Worm (Caenorhabditis elegans) whole organism, L1 larva: ENCODE results near the gene hpo-10.

Experiments
- C04F5.9 ChIP-seq: sonication (generic microtip); optimal IDR thresholded peaks from 2 replicates; lab custom pipeline; 2016; ENCODE audit warnings: missing genetic modification characterization, missing compliant biosample characterization
- C16A3.4 ChIP-seq: fragments of 150-350 bp; optimal IDR thresholded peaks from 2 replicates; lab custom pipeline; 2014; ENCODE audit warnings: missing biosample characterization, missing genetic modification characterization
- C34B4.2 ChIP-seq: sonication (generic microtip); optimal IDR thresholded peaks from 2 replicates; lab custom pipeline; 2017; ENCODE audit warnings: mild to moderate bottlenecking, missing genetic modification characterization, missing compliant biosample characterization
- aha-1 ChIP-seq: fragments of 150-350 bp; optimal IDR thresholded peaks from 2 replicates; lab custom pipeline; 2014; ENCODE audit warnings: missing biosample characterization, missing genetic modification characterization
- alr-1 ChIP-seq: fragments of 200-800 bp; sonication (Bioruptor generic); optimal IDR thresholded peaks from 2 replicates; lab custom pipeline; 2018; ENCODE audit warnings: borderline replicate concordance, mild to moderate bottlenecking, missing genetic modification characterization, missing compliant biosample characterization
- aly-2 ChIP-seq: fragments of 150-350 bp; optimal IDR thresholded peaks from 2 replicates; lab custom pipeline; 2014; ENCODE audit warnings: missing biosample characterization, missing genetic modification characterization
- ceh-63 ChIP-seq: fragments of 200-800 bp; sonication (Bioruptor generic); optimal IDR thresholded peaks from 2 replicates; lab custom pipeline; 2018; ENCODE audit warnings: mild to moderate bottlenecking, missing genetic modification characterization, missing compliant biosample characterization
- ceh-8 ChIP-seq: fragments of 200-800 bp; sonication (Bioruptor generic); optimal IDR thresholded peaks from 2 replicates; lab custom pipeline; 2018; ENCODE audit warnings: mild to moderate bottlenecking, missing genetic modification characterization, moderate library complexity, missing compliant biosample characterization
- ceh-82 ChIP-seq, 3 experiments: fragments of 150-350 bp in 1 of 3; sonication (generic microtip) in 2 of 3; optimal IDR thresholded peaks; 2 replicates each; lab custom pipeline; 2014 to 2017; ENCODE audit warnings: missing biosample characterization in 3 of 3, missing genetic modification characterization in 3 of 3
- ces-1 ChIP-seq: fragments of 150-350 bp; optimal IDR thresholded peaks from 2 replicates; lab custom pipeline; 2014; ENCODE audit warnings: missing biosample characterization, missing genetic modification reagents, missing genetic modification characterization
- dpl-1 ChIP-seq, 3 experiments: fragments of 150-350 bp in 2 of 3; sonication (generic microtip) in 1 of 3; optimal IDR thresholded peaks; 2 replicates each; lab custom pipeline; 2014 to 2017; ENCODE audit warnings: missing biosample characterization in 3 of 3, missing genetic modification characterization in 3 of 3, missing genetic modification reagents in 3 of 3
- dsc-1 ChIP-seq: sonication (generic microtip); optimal IDR thresholded peaks from 2 replicates; lab custom pipeline; 2016; ENCODE audit warnings: mild to moderate bottlenecking, missing genetic modification characterization, missing compliant biosample characterization
- efl-1 ChIP-seq, 4 experiments: fragments of 150-350 bp; optimal IDR thresholded peaks in 3 of 4; peaks in 1 of 4; 1 replicate in 1 of 4; 2 replicates in 3 of 4; lab custom pipeline; 2014; ENCODE audit warnings: missing biosample characterization in 2 of 4, missing genetic modification characterization in 2 of 4, missing genetic modification reagents in 2 of 4
- efl-3 ChIP-seq: fragments of 200-800 bp; sonication (Bioruptor generic); optimal IDR thresholded peaks from 2 replicates; lab custom pipeline; 2018; ENCODE audit warnings: mild to moderate bottlenecking, missing genetic modification characterization, missing compliant biosample characterization
- egl-27 ChIP-seq, 2 experiments: fragments of 150-350 bp in 1 of 2; sonication (generic microtip); optimal IDR thresholded peaks; 3 replicates each; lab custom pipeline; 2017 to 2018; ENCODE audit warnings: missing biosample characterization in 2 of 2, missing genetic modification characterization in 2 of 2, missing genetic modification reagents in 2 of 2
- elt-2 ChIP-seq: sonication (generic microtip); optimal IDR thresholded peaks from 2 replicates; lab custom pipeline; 2016; ENCODE audit warnings: missing genetic modification characterization, mild to moderate bottlenecking, inconsistent platforms, missing compliant biosample characterization, missing genetic modification reagents
- ets-5 ChIP-seq: fragments of 200-800 bp; sonication (Bioruptor generic); IDR thresholded peaks from 2 replicates; pipeline ENCODE4 v1.3.6; 2022; ENCODE audit warnings: missing genetic modification characterization, missing compliant biosample characterization
- fkh-4 ChIP-seq: sonication (generic microtip); optimal IDR thresholded peaks from 2 replicates; lab custom pipeline; 2016; ENCODE audit warnings: missing compliant biosample characterization, missing genetic modification characterization, borderline replicate concordance
- hlh-4 ChIP-seq: sonication (generic microtip); optimal IDR thresholded peaks from 2 replicates; lab custom pipeline; 2016; ENCODE audit warnings: mild to moderate bottlenecking, missing genetic modification characterization, missing compliant biosample characterization
- hpl-2 ChIP-seq: fragments of 150-350 bp; optimal IDR thresholded peaks from 2 replicates; lab custom pipeline; 2014; ENCODE audit warnings: missing biosample characterization, missing genetic modification reagents, missing genetic modification characterization
- isw-1 ChIP-seq: fragments of 200-800 bp; sonication (Bioruptor generic); IDR thresholded peaks from 2 replicates; pipeline ENCODE4 v1.3.6; 2022; ENCODE audit warnings: missing genetic modification characterization, missing compliant biosample characterization
- lin-13 ChIP-seq: fragments of 150-350 bp; optimal IDR thresholded peaks from 2 replicates; lab custom pipeline; 2014; ENCODE audit warnings: missing biosample characterization, missing genetic modification reagents, missing genetic modification characterization
- lin-14 ChIP-seq: fragments of 200-800 bp; sonication (Bioruptor generic); optimal IDR thresholded peaks from 2 replicates; lab custom pipeline; 2018; ENCODE audit warnings: mild to moderate bottlenecking, missing genetic modification characterization, moderate library complexity, missing compliant biosample characterization
- lin-15B ChIP-seq: fragments of 150-350 bp; sonication (generic microtip); optimal IDR thresholded peaks from 3 replicates; lab custom pipeline; 2014; ENCODE audit warnings: missing biosample characterization, missing genetic modification characterization
- lin-35 ChIP-seq, 2 experiments: fragments of 150-350 bp; optimal IDR thresholded peaks; 2 replicates each; lab custom pipeline; 2014; ENCODE audit warnings: missing biosample characterization in 2 of 2, missing genetic modification characterization in 2 of 2, missing genetic modification reagents in 2 of 2
- lsy-2 ChIP-seq, 2 experiments: fragments of 150-350 bp; optimal IDR thresholded peaks; 2 replicates each; lab custom pipeline; 2014; ENCODE audit warnings: missing biosample characterization in 2 of 2, missing genetic modification characterization in 2 of 2
- mab-9 ChIP-seq: fragments of 200-800 bp; sonication (Bioruptor generic); IDR thresholded peaks from 2 replicates; pipeline ENCODE4 v1.3.6; 2022; ENCODE audit warnings: missing genetic modification reagents, missing genetic modification characterization, missing compliant biosample characterization
- mdl-1 ChIP-seq, 2 experiments: fragments of 150-350 bp; optimal IDR thresholded peaks; 2 replicates each; lab custom pipeline; 2014 to 2017; ENCODE audit warnings: missing biosample characterization in 2 of 2, missing genetic modification characterization in 2 of 2, inconsistent platforms in 1 of 2
- nhr-12 ChIP-seq: sonication (generic microtip); optimal IDR thresholded peaks from 2 replicates; lab custom pipeline; 2017; ENCODE audit warnings: missing biosample characterization, missing genetic modification characterization
- nhr-47 ChIP-seq: sonication (generic microtip); optimal IDR thresholded peaks from 2 replicates; lab custom pipeline; 2016; ENCODE audit warnings: mild to moderate bottlenecking, missing genetic modification characterization, moderate library complexity, missing compliant biosample characterization
- nhr-71 ChIP-seq: sonication (generic microtip); optimal IDR thresholded peaks from 2 replicates; lab custom pipeline; 2016; ENCODE audit warnings: mild to moderate bottlenecking, missing genetic modification characterization, moderate library complexity, missing compliant biosample characterization
- nhr-76 ChIP-seq: sonication (generic microtip); optimal IDR thresholded peaks from 2 replicates; lab custom pipeline; 2017; ENCODE audit warnings: missing biosample characterization, missing genetic modification characterization
- nhr-77 ChIP-seq: fragments of 150-350 bp; optimal IDR thresholded peaks from 2 replicates; lab custom pipeline; 2014; ENCODE audit warnings: missing biosample characterization, missing genetic modification characterization
- nhr-84 ChIP-seq: sonication (generic microtip); optimal IDR thresholded peaks from 2 replicates; lab custom pipeline; 2017; ENCODE audit warnings: missing biosample characterization, missing genetic modification characterization
- nhr-85 ChIP-seq: sonication (generic microtip); peaks from one replicate; lab custom pipeline; 2016; ENCODE audit warnings: missing genetic modification characterization, inconsistent platforms, missing compliant biosample characterization
- nhr-90 ChIP-seq: sonication (generic microtip); optimal IDR thresholded peaks from 2 replicates; lab custom pipeline; 2016; ENCODE audit warnings: mild to moderate bottlenecking, missing genetic modification characterization, missing compliant biosample characterization; ENCODE audit not compliant: poor library complexity
- pax-3 ChIP-seq: fragments of 200-800 bp; sonication (Bioruptor generic); optimal IDR thresholded peaks from 2 replicates; lab custom pipeline; 2018; ENCODE audit warnings: mild to moderate bottlenecking, missing genetic modification characterization, moderate library complexity, missing compliant biosample characterization
- rnt-1 ChIP-seq: sonication (generic microtip); optimal IDR thresholded peaks from 2 replicates; lab custom pipeline; 2016; ENCODE audit warnings: mild to moderate bottlenecking, missing genetic modification characterization, moderate library complexity, missing compliant biosample characterization
- skn-1 ChIP-seq: fragments of 150-350 bp; optimal IDR thresholded peaks from 2 replicates; lab custom pipeline; 2014; ENCODE audit warnings: missing biosample characterization, missing genetic modification characterization
- snu-23 ChIP-seq: sonication (generic microtip); optimal IDR thresholded peaks from 2 replicates; lab custom pipeline; 2016; ENCODE audit warnings: missing genetic modification characterization, missing compliant biosample characterization
- sox-4 ChIP-seq: sonication (generic microtip); optimal IDR thresholded peaks from 2 replicates; lab custom pipeline; 2016; ENCODE audit warnings: missing genetic modification characterization, missing compliant biosample characterization
- sup-37 ChIP-seq: fragments of 200-800 bp; sonication (Bioruptor generic); optimal IDR thresholded peaks from 2 replicates; lab custom pipeline; 2018; ENCODE audit warnings: mild to moderate bottlenecking, missing genetic modification characterization, missing compliant biosample characterization
- swsn-7 ChIP-seq: sonication (generic microtip); optimal IDR thresholded peaks from 2 replicates; lab custom pipeline; 2016; ENCODE audit warnings: missing genetic modification characterization, missing compliant biosample characterization
- tbx-2 ChIP-seq: sonication (generic microtip); optimal IDR thresholded peaks from 2 replicates; lab custom pipeline; 2016; ENCODE audit warnings: missing genetic modification characterization, missing compliant biosample characterization
- unc-130 ChIP-seq: fragments of 150-350 bp; optimal IDR thresholded peaks from 2 replicates; lab custom pipeline; 2017; ENCODE audit warnings: missing biosample characterization, missing genetic modification characterization, inconsistent platforms
- unc-30 ChIP-seq: sonication (generic microtip); optimal IDR thresholded peaks from 2 replicates; lab custom pipeline; 2017; ENCODE audit warnings: missing biosample characterization, missing genetic modification characterization
- xbp-1 ChIP-seq: sonication (generic microtip); optimal IDR thresholded peaks from 2 replicates; lab custom pipeline; 2016; ENCODE audit warnings: missing genetic modification characterization, missing compliant biosample characterization
- zip-4 ChIP-seq: fragments of 200-800 bp; sonication (Bioruptor generic); optimal IDR thresholded peaks from 2 replicates; lab custom pipeline; 2018; ENCODE audit warnings: mild to moderate bottlenecking, missing genetic modification characterization, moderate library complexity, missing compliant biosample characterization
- ztf-11 ChIP-seq, 2 experiments: sonication (generic microtip); optimal IDR thresholded peaks; 2 replicates each; lab custom pipeline; 2016 to 2017; ENCODE audit warnings: missing genetic modification characterization in 2 of 2, missing biosample characterization in 1 of 2, missing compliant biosample characterization in 1 of 2

hpo-10 gene

ce11 chrIII:5840277-5840676 is 39.0 kb upstream of the hpo-10 start (continued):
- TF ChIP-seq unc-130, result no peak
- peak in 1 of 3 experiments; percentile 3 for TF ChIP-seq dpl-1 (GFP tag; optimal IDR thresholded peaks at IDR 0.05; lab: Kevin White, UChicago)
- TF ChIP-seq swsn-7 (tag; lab: Kevin White, UChicago), result no peak
- no peak for TF ChIP-seq lin-35 (GFP tag; optimal IDR thresholded peaks at IDR 0.05; lab: Kevin White, UChicago)
- no peak for TF ChIP-seq egl-27 (tag; optimal IDR thresholded peaks at IDR 0.05; lab: Kevin White, UChicago)
- no peak for TF ChIP-seq skn-1
- peak; percentile 7 for TF ChIP-seq lin-14 (GFP tag; lab: Kevin White, UChicago)
- no peak for TF ChIP-seq xbp-1
- TF ChIP-seq nhr-12, result no peak
- no peak for TF ChIP-seq aly-2 (tag; lab: Kevin White, UChicago)
- TF ChIP-seq nhr-84 (tag; lab: Kevin White, UChicago), result no peak
- TF ChIP-seq nhr-47 (tag; lab: Kevin White, UChicago), result peak; percentile 23
- TF ChIP-seq efl-1 (optimal IDR thresholded peaks at IDR 0.05; lab: Kevin White, UChicago), result no peak
- TF ChIP-seq efl-1 (GFP tag; optimal IDR thresholded peaks at IDR 0.05 in 1 of 2; lab: Kevin White, UChicago), result no peak
- peak; percentile 11 for TF ChIP-seq elt-2 (tag; lab: Kevin White, UChicago)
- TF ChIP-seq ceh-82 (tag; optimal IDR thresholded peaks at IDR 0.05; lab: Kevin White, UChicago), result no peak
- TF ChIP-seq aha-1 (tag; lab: Kevin White, UChicago), result no peak
- TF ChIP-seq snu-23, result no peak
- no peak for TF ChIP-seq nhr-90
- TF ChIP-seq pax-3, result peak; percentile 20
- TF ChIP-seq mdl-1 (tag; optimal IDR thresholded peaks at IDR 0.05; lab: Kevin White, UChicago), result no peak
- TF ChIP-seq ztf-11 (tag; optimal IDR thresholded peaks at IDR 0.05; lab: Kevin White, UChicago), result no peak
- TF ChIP-seq ets-5 (GFP tag; lab: Robert Waterston, UW), result no peak
- TF ChIP-seq hpl-2 (GFP tag; lab: Kevin White, UChicago), result no peak
- no peak for TF ChIP-seq hlh-4
- TF ChIP-seq lin-13 (GFP tag; lab: Kevin White, UChicago), result no peak
- no peak for TF ChIP-seq ceh-8 (GFP tag; lab: Kevin White, UChicago)
- no peak for TF ChIP-seq tbx-2
- no peak for TF ChIP-seq dsc-1 (tag; lab: Kevin White, UChicago)
- TF ChIP-seq nhr-71 (tag; lab: Kevin White, UChicago), result peak; percentile 6
- no peak for TF ChIP-seq sup-37 (GFP tag; lab: Kevin White, UChicago)
- TF ChIP-seq unc-30, result no peak
- TF ChIP-seq alr-1 (tag; lab: Kevin White, UChicago), result no peak
- no peak for TF ChIP-seq fkh-4 (tag; lab: Kevin White, UChicago)
- no peak for TF ChIP-seq ceh-63 (GFP tag; lab: Kevin White, UChicago)
- no peak for TF ChIP-seq ces-1 (GFP tag; lab: Kevin White, UChicago)
- no peak for TF ChIP-seq efl-3 (GFP tag; lab: Kevin White, UChicago)
- TF ChIP-seq nhr-77 (tag; lab: Kevin White, UChicago), result no peak
- no peak for TF ChIP-seq mab-9 (GFP tag; lab: Robert Waterston, UW)
- no peak for TF ChIP-seq C16A3.4 (tag; lab: Kevin White, UChicago)
- no peak for TF ChIP-seq rnt-1
- no peak for TF ChIP-seq isw-1 (GFP tag; lab: Robert Waterston, UW)
- TF ChIP-seq C34B4.2 (tag; lab: Kevin White, UChicago), result no peak
- no peak for TF ChIP-seq lin-15B (tag; lab: Kevin White, UChicago)
- no peak for TF ChIP-seq zip-4 (GFP tag; lab: Kevin White, UChicago)
- TF ChIP-seq nhr-85, result no peak
- no peak for TF ChIP-seq C04F5.9
- TF ChIP-seq nhr-76 (tag; lab: Kevin White, UChicago), result no peak
- peak in 1 of 2 experiments; percentile 11 for TF ChIP-seq lsy-2 (tag; optimal IDR thresholded peaks at IDR 0.05; lab: Kevin White, UChicago)
- no peak for TF ChIP-seq sox-4 (tag; lab: Kevin White, UChicago)
